Worm (Caenorhabditis elegans) whole organism, L4/young adult: Measurements from ENCODE around the gene fbxb-42.

ENCODE experiments used
- W03F9.2 ChIP-seq: fragments of 150-350 bp; optimal IDR thresholded peaks from 2 replicates; lab custom pipeline; 2014; ENCODE audit warnings: missing biosample characterization, missing genetic modification characterization
- dao-5 ChIP-seq: sonication (generic microtip); optimal IDR thresholded peaks from 2 replicates; lab custom pipeline; 2016; ENCODE audit warnings: missing genotype, missing genetic modification characterization, moderate library complexity, missing compliant biosample characterization
- him-1 ChIP-seq: sonication (generic microtip); optimal IDR thresholded peaks from 2 replicates; lab custom pipeline; 2016; ENCODE audit warnings: missing genotype, missing genetic modification reagents, missing genetic modification characterization, missing compliant biosample characterization

- TF ChIP-seq him-1 (tag; lab: Kevin White, UChicago) (no peak), W03F9.2 (tag; lab: Kevin White, UChicago) (no peak), dao-5 (tag; lab: Kevin White, UChicago) (no peak)
These were observed 35.6 kb upstream of the fbxb-42 start for ce11 chrII:1501614-1502355.
